Fruit fly (Drosophila melanogaster): ENCODE measurements around the gene CG9121.

CG9121 gene

DNA sequence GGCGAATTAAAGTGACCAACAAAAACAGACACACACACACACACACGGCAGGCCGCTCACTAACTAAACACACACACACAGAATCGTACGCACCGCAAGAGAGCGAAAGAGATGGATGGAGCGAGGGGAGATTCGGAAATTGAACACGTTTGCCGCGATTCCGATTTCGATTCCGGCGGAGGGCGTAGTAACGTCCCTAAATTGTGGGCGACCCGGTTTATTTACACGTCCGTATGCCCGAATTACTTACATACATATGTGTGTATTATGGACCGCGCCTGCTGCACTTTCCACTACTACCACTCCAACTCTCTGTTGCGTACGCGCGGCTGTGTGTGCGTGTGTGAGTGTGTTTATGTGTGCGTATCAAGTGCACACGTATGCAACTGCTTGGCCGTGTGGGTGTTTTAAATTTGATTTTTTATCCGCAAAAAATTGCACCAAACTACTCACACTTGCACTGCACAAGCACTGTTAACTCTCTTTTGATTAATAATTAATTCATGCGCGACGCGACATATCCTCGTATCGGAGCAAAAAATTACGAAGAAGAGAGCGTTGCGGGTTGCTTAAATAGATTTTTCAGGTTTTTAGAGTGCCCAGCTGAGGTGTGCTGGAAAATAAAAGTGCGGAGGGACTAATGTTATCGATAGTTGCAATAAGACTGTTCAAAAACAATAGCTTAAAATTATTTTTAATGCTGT, 42.3 kb upstream of the CG9121 start, which contains the start of gene Pgant5 (continued):
- TF ChIP-seq Ets96B (tag; optimal IDR thresholded peaks at IDR 0.05) (peak; percentile 9), dac (GFP tag; optimal IDR thresholded peaks at IDR 0.05) (no peak), achi (GFP tag; optimal IDR thresholded peaks at IDR 0.05) (no peak), fkh (GFP tag; optimal IDR thresholded peaks at IDR 0.05) (peak; percentile 78), CG11902 (GFP tag; optimal IDR thresholded peaks at IDR 0.05) (no peak), CG11762 (GFP tag; optimal IDR thresholded peaks at IDR 0.05; ENCODE audit: insufficient read depth) (no peak), CG15336 (GFP tag; IDR thresholded peaks at IDR 0.05) (peak; percentile 30; the same call in 1 of the 2 replicates), CG6854 (GFP tag; optimal IDR thresholded peaks at IDR 0.05) (peak; percentile 36), Lpt (GFP tag; optimal IDR thresholded peaks at IDR 0.05) (no peak), Smox (GFP tag; optimal IDR thresholded peaks at IDR 0.05) (no peak), CG6792 (GFP tag; optimal IDR thresholded peaks at IDR 0.05) (peak; percentile 10), Sox102F (GFP tag; optimal IDR thresholded peaks at IDR 0.05) (peak; percentile 45)

DNA sequence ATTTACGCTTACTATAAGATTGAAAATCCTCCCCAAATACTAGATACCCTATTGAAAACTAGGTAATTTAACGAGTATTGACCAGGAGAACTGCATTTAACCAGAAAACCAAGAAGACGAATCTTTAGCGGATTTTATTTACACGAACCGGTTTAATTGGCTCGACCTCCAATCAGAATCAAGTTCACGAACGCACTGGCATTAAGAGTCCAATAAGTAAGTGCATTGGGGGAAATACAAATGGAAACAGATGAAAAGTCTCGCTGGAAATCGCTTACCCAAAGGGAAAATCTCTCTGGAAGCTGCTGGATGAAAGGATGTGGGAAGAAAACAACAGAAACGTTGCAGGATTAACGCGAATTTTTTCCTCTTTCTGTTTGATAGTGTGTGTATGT, 41.7 kb upstream of the CG9121 start:
- TF ChIP-seq CG6163 (GFP tag; IDR thresholded peaks at IDR 0.05) (no peak), esn (GFP tag; optimal IDR thresholded peaks at IDR 0.05) (no peak)

DNA sequence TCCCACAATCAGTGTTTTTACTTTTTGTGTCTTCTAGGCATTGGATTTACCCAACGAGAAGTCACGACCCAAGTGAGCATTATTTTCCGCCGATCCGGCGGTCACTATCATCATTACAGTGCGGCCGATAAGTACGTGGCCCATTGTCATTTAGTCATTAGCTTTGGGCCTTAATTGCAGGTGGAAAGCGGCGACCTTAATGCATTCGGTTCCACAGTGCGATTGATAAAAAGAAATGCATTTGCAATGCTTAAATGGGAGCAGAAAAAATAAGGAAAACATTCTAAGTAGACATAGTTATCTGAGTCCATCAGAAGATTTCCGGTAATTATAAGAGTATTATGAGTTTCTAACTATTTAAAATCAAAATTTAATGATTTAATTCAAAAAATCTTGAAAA, 41.3 kb upstream of the CG9121 start:
- TF ChIP-seq esn (GFP tag; optimal IDR thresholded peaks at IDR 0.05) (peak; percentile 38), CG1621 (tag; optimal IDR thresholded peaks at IDR 0.05) (peak; percentile 6), CG11294 (GFP tag; IDR thresholded peaks at IDR 0.05) (no peak), CG16779 (tag; optimal IDR thresholded peaks at IDR 0.05) (no peak), eg (GFP tag; IDR thresholded peaks at IDR 0.05) (no peak), fkh (GFP tag; optimal IDR thresholded peaks at IDR 0.05) (no peak), OdsH (GFP tag; optimal IDR thresholded peaks at IDR 0.05) (peak; percentile 43), CG6792 (GFP tag; optimal IDR thresholded peaks at IDR 0.05) (no peak), Lpt (GFP tag; optimal IDR thresholded peaks at IDR 0.05) (no peak), CG34406 (GFP tag; optimal IDR thresholded peaks at IDR 0.05) (no peak), Sox102F (GFP tag; optimal IDR thresholded peaks at IDR 0.05) (no peak), CG6163 (GFP tag; IDR thresholded peaks at IDR 0.05) (peak; percentile 38; the same call in 1 of the 3 replicates), CG31627 (GFP tag; optimal IDR thresholded peaks at IDR 0.05) (peak; percentile 26), CG8119 (GFP tag; IDR thresholded peaks at IDR 0.05) (no peak), Ets21C (GFP tag; optimal IDR thresholded peaks at IDR 0.05) (no peak), Sox15 (GFP tag; optimal IDR thresholded peaks at IDR 0.05) (no peak), Hr4 (GFP tag; optimal IDR thresholded peaks at IDR 0.05) (peak; percentile 20), dsx (GFP tag; optimal IDR thresholded peaks at IDR 0.05; ENCODE audit: poor library complexity, severe bottlenecking) (no peak), vri (GFP tag; optimal IDR thresholded peaks at IDR 0.05) (no peak), svp (GFP tag) (peak; percentile 92), pdm3 (GFP tag; optimal IDR thresholded peaks at IDR 0.05) (peak; percentile 48), Ets96B (tag; optimal IDR thresholded peaks at IDR 0.05) (peak; percentile 12), CG4318 (GFP tag; optimal IDR thresholded peaks at IDR 0.05) (no peak), Eip75B (GFP tag; optimal IDR thresholded peaks at IDR 0.05) (no peak), CG10631 (GFP tag; optimal IDR thresholded peaks at IDR 0.05) (peak; percentile 23), fd59A (GFP tag; optimal IDR thresholded peaks at IDR 0.05) (peak; percentile 14), spab (GFP tag; optimal IDR thresholded peaks at IDR 0.05) (no peak), net (GFP tag; optimal IDR thresholded peaks at IDR 0.05) (no peak), CG6276 (GFP tag; optimal IDR thresholded peaks at IDR 0.05) (no peak), dac (GFP tag; optimal IDR thresholded peaks at IDR 0.05) (no peak), topi (GFP tag; optimal IDR thresholded peaks at IDR 0.05) (no peak), CG7368 (GFP tag; optimal IDR thresholded peaks at IDR 0.05) (no peak), CG8319 (GFP tag; optimal IDR thresholded peaks at IDR 0.05) (no peak), salr (GFP tag; optimal IDR thresholded peaks at IDR 0.05) (no peak), CG3032 (tag; optimal IDR thresholded peaks at IDR 0.05) (peak; percentile 3), Met (GFP tag; optimal IDR thresholded peaks at IDR 0.05) (peak; percentile 39), CG10669 (GFP tag; optimal IDR thresholded peaks at IDR 0.05) (peak; percentile 30), Eip78C (GFP tag) (peak; percentile 68), CG8632 (GFP tag; optimal IDR thresholded peaks at IDR 0.05) (no peak), Hr39 (GFP tag; optimal IDR thresholded peaks at IDR 0.05) (peak; percentile 39), Eip93F (GFP tag; optimal IDR thresholded peaks at IDR 0.05) (no peak)

All from whole organism, prepupa.